Fruit fly (Drosophila melanogaster): ENCODE data around the gene CG43319.
A peak's percentile ranks its signal among the peaks of the same experiment; 100 is the strongest.

CG43319 gene

DNA sequence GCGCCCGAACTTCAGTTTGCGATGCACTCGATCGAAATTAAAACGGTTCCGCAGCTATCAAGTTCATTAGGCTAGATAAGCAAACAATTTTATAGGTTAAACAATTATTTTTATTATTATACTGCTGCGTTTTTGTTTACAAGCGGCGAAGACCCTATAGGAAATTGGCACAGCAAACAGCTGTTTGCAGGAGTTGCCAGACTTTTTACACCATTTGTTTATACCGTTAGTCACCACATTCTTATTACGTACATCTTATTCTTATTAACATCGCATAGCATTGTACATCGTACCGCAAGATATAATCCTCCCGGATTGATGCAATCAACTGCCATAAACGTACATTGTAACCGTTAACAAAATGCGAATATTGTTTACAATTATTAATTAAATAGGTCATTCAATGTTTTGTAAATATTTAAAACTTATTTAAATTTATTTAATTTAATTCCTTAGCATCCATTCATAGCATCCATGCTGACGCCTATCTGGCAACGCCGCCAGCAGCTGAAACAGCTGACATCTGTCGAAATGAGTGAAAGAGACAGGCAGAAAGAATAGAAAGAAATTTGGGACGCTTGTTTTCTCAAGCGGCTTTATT, 12.6 kb downstream of the CG43319 start, which contains the start of the genes CROT and CG12877 (continued):
- TF ChIP-seq Dfd (GFP tag; optimal IDR thresholded peaks at IDR 0.05) (no peak), Abd-B (GFP tag; optimal IDR thresholded peaks at IDR 0.05) (no peak), ey (GFP tag; optimal IDR thresholded peaks at IDR 0.05) (peak; percentile 63), fru (GFP tag; optimal IDR thresholded peaks at IDR 0.05) (peak; percentile 69), Jra (GFP tag; optimal IDR thresholded peaks at IDR 0.05) (no peak), tai (GFP tag; optimal IDR thresholded peaks at IDR 0.05) (no peak), HLH106 (tag; optimal IDR thresholded peaks at IDR 0.05) (peak; percentile 89), dmrt93B (GFP tag; optimal IDR thresholded peaks at IDR 0.05) (peak; percentile 77), sage (GFP tag; optimal IDR thresholded peaks at IDR 0.05) (peak; percentile 61), dsf (GFP tag; optimal IDR thresholded peaks at IDR 0.05; ENCODE audit: borderline replicate concordance) (no peak), pan (optimal IDR thresholded peaks at IDR 0.05) (no peak), rgr (GFP tag; optimal IDR thresholded peaks at IDR 0.05) (peak; percentile 87)

DNA sequence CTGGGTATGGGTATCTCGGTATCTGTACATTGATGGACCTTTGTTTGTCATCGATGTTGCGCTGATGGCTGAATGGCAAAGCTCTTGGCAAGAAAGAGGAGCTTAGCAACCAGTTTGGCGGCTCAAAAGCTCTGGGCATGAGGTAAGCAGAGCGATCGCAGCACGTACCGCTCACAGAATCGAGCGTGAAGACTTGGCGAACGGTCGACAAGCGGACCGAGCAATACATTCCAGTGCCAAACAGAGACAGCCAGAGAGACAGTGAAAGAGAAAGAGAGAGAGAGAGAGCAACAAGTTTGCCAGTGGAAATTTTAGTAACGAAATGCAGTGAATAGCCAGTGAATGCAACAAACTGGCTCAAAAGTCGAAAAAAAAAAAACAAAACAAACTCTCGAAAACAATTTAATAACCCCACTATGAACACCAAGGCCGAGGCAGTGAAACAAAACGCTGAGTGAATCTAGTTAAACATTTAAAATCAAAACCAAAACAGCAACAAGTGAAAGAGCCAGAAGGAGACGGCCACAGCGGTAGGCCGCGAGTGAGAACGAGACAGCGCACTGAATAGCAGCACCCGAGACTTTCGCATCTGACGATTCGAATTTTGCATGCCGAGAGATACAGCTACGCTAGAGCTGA, 42.4 kb downstream of the CG43319 start, which contains the start of gene Ets98B:
Gene Ets98B, plus strand, starts transcription at position 172 of the 639 bp plus-strand sequence.
- TF ChIP-seq foxo (GFP tag; optimal IDR thresholded peaks at IDR 0.05) (peak in 1 of 2 experiments; percentile 5), Vsx2 (GFP tag; optimal IDR thresholded peaks at IDR 0.05; ENCODE audit: partially characterized antibody) (peak; percentile 56), Dif (GFP tag; optimal IDR thresholded peaks at IDR 0.05; ENCODE audit: partially characterized antibody) (peak; percentile 69), Myc (optimal IDR thresholded peaks at IDR 0.05) (no peak), CG32264 (GFP tag; optimal IDR thresholded peaks at IDR 0.05) (no peak), psq (GFP tag; optimal IDR thresholded peaks at IDR 0.05) (peak; percentile 23), h (GFP tag; optimal IDR thresholded peaks at IDR 0.05) (peak; percentile 14)

DNA sequence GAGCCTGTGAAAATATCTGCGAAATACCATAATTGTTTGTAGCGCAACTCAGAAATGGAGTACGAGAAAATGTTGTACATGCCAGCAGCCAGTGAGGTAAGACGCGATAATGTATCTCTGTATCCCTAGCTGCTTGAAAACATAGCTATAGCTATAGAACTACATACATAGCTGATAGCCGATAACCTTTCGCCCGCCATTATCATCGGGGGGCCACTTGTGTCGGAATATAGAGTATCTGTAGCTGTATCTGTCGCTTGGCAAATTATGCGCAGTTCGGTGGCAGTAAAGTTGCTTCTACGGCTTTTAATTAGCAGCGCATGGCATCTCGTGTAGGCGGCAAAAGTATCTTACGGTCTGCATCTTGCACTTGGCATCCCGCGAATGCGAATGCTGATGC, 42.9 kb downstream of the CG43319 start:
- TF ChIP-seq CG32264 (GFP tag; optimal IDR thresholded peaks at IDR 0.05) (no peak), sage (GFP tag; optimal IDR thresholded peaks at IDR 0.05) (no peak), Jra (GFP tag; optimal IDR thresholded peaks at IDR 0.05) (no peak)

DNA sequence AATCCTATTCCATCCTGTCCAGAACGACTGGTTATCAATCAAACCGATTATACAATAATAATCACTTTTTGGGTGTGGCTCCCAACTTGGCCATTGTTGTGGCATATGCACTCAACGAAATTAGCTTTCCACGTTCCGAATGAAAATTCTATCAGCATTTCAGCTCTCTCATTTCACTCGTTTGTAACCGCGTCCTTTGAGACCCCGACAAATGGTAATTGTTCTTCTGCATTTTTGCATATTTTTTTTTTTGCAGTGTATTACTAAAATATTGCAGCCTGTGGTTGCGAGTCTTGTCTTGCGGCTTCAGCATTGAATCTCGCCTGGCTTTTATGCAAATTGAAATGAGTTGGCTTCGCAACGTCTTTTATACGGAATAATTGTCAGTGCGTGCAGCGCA, 44.2 kb downstream of the CG43319 start:
- TF ChIP-seq N (GFP tag; optimal IDR thresholded peaks at IDR 0.05): no peak
- TF ChIP-seq lola (GFP tag; optimal IDR thresholded peaks at IDR 0.05): no peak

DNA sequence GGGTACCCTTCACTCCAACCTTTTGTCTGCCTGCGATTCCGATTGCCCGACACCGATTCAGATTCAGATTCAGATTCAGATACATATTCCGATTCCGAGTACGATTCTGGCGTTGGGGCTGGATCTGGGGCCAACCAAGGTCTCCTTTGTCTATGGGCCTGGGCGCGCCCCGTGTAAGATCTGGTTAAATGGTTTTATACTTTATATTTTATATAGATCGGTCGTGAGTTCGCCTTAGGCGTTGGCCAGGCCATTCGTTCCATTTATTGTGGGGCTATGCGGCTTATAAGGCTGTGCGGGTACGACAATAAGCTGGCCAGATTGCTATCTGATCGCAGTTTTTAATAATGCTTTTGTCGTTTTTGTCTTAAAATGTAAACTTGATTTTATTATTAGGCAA, 45.9 kb downstream of the CG43319 start:
- TF ChIP-seq dsf (GFP tag; optimal IDR thresholded peaks at IDR 0.05; ENCODE audit: borderline replicate concordance) (no peak), h (GFP tag; optimal IDR thresholded peaks at IDR 0.05) (no peak), pan (optimal IDR thresholded peaks at IDR 0.05) (no peak), usp (GFP tag; optimal IDR thresholded peaks at IDR 0.05) (no peak), CrebA (GFP tag; optimal IDR thresholded peaks at IDR 0.05; ENCODE audit: borderline replicate concordance) (no peak), brk (GFP tag; optimal IDR thresholded peaks at IDR 0.05) (no peak), GATAd (GFP tag; optimal IDR thresholded peaks at IDR 0.05) (no peak), psq (GFP tag; optimal IDR thresholded peaks at IDR 0.05) (no peak), tai (GFP tag; optimal IDR thresholded peaks at IDR 0.05) (no peak), fru (GFP tag; optimal IDR thresholded peaks at IDR 0.05) (no peak), Mio (GFP tag; optimal IDR thresholded peaks at IDR 0.05) (no peak), lola (GFP tag; optimal IDR thresholded peaks at IDR 0.05) (no peak), Dif (GFP tag; optimal IDR thresholded peaks at IDR 0.05; ENCODE audit: partially characterized antibody) (no peak), dl (GFP tag; optimal IDR thresholded peaks at IDR 0.05; ENCODE audit: insufficient read depth in 1 of 2, partially characterized antibody in 2 of 2) (no peak), Vsx2 (GFP tag; optimal IDR thresholded peaks at IDR 0.05; ENCODE audit: partially characterized antibody) (no peak)

DNA sequence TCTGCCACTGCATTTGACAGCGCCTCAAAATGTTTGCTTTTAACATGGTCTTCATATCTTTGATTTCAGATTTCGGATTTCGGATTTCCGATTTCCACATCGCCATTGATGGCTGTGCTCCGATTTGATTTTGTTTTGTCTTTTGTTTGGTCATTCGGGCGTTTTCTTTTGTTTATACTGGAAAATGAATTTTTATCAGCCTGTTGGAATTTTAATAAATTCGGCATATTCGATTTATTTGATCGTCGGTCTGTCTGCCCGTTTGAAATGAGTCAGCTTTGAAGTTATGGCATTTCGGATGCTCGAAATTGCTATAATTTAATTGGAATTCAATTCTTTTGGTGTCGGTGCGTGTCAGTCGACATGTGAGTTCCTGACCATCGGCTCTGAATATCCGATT, 46.6 kb downstream of the CG43319 start:
- no peak for TF ChIP-seq sage (GFP tag; optimal IDR thresholded peaks at IDR 0.05)
- TF ChIP-seq ey (GFP tag; optimal IDR thresholded peaks at IDR 0.05): no peak
- TF ChIP-seq Hnf4 (GFP tag; optimal IDR thresholded peaks at IDR 0.05): no peak
- no peak for TF ChIP-seq sv (GFP tag; optimal IDR thresholded peaks at IDR 0.05)
- no peak for TF ChIP-seq OdsH (GFP tag; optimal IDR thresholded peaks at IDR 0.05)
